Worm (Caenorhabditis elegans) whole organism, late embryonic: ENCODE data around the gene ZK616.8.

Experiments
- C08G9.2 ChIP-seq: sonication (generic microtip); optimal IDR thresholded peaks from 2 replicates; lab custom pipeline; 2016; ENCODE audit warnings: mild to moderate bottlenecking, missing genetic modification characterization, moderate library complexity, missing compliant biosample characterization
- F13H6.1 ChIP-seq: sonication (generic microtip); optimal IDR thresholded peaks from 2 replicates; lab custom pipeline; 2016; ENCODE audit warnings: missing genetic modification characterization, missing compliant biosample characterization
- T23F11.4 ChIP-seq: fragments of 200-800 bp; sonication (Bioruptor generic); optimal IDR thresholded peaks from 2 replicates; lab custom pipeline; 2018; ENCODE audit warnings: mild to moderate bottlenecking, missing genetic modification characterization, missing compliant biosample characterization
- ahr-1 ChIP-seq: sonication (generic microtip); optimal IDR thresholded peaks from 2 replicates; lab custom pipeline; 2016; ENCODE audit warnings: missing genetic modification characterization, missing compliant biosample characterization
- ama-1 ChIP-seq: fragments of 150-350 bp; optimal IDR thresholded peaks from 2 replicates; lab custom pipeline; 2014
- ceh-14 ChIP-seq: sonication (generic microtip); optimal IDR thresholded peaks from 2 replicates; lab custom pipeline; 2016; ENCODE audit warnings: missing genotype, missing genetic modification characterization, missing compliant biosample characterization
- ceh-2 ChIP-seq: sonication (generic microtip); optimal IDR thresholded peaks from 2 replicates; lab custom pipeline; 2016; ENCODE audit warnings: missing genotype, missing genetic modification characterization, missing compliant biosample characterization
- ceh-24 ChIP-seq: sonication (generic microtip); optimal IDR thresholded peaks from 2 replicates; lab custom pipeline; 2016; ENCODE audit warnings: mild to moderate bottlenecking, missing genetic modification characterization, missing compliant biosample characterization
- ceh-34 ChIP-seq: sonication (generic microtip); optimal IDR thresholded peaks from 2 replicates; lab custom pipeline; 2016; ENCODE audit warnings: mild to moderate bottlenecking, missing genetic modification characterization, missing compliant biosample characterization
- ceh-45 ChIP-seq: fragments of 200-800 bp; sonication (Bioruptor generic); IDR thresholded peaks from 2 replicates; pipeline ENCODE4 v1.3.6; 2022; ENCODE audit warnings: missing genetic modification reagents, missing genetic modification characterization, missing compliant biosample characterization
- ceh-48 ChIP-seq: sonication (generic microtip); optimal IDR thresholded peaks from 2 replicates; lab custom pipeline; 2016; ENCODE audit warnings: missing genetic modification characterization, inconsistent platforms, missing compliant biosample characterization
- che-1 ChIP-seq: sonication (generic microtip); optimal IDR thresholded peaks from 2 replicates; lab custom pipeline; 2016; ENCODE audit warnings: mild to moderate bottlenecking, missing genetic modification characterization, missing compliant biosample characterization
- dmd-4 ChIP-seq: sonication (generic microtip); optimal IDR thresholded peaks from 2 replicates; lab custom pipeline; 2016; ENCODE audit warnings: borderline replicate concordance, missing genetic modification characterization, missing compliant biosample characterization
- elt-2 ChIP-seq: sonication (generic microtip); optimal IDR thresholded peaks from 2 replicates; lab custom pipeline; 2016; ENCODE audit warnings: missing genetic modification reagents, missing genetic modification characterization, missing compliant biosample characterization
- elt-4 ChIP-seq: sonication (generic microtip); optimal IDR thresholded peaks from 2 replicates; lab custom pipeline; 2016; ENCODE audit warnings: missing genetic modification characterization, missing compliant biosample characterization
- fkh-6 ChIP-seq: sonication (generic microtip); optimal IDR thresholded peaks from 2 replicates; lab custom pipeline; 2016; ENCODE audit warnings: missing genetic modification characterization, missing compliant biosample characterization
- gmeb-2 ChIP-seq: sonication (generic microtip); optimal IDR thresholded peaks from 2 replicates; lab custom pipeline; 2016; ENCODE audit warnings: missing genetic modification characterization, inconsistent platforms, missing compliant biosample characterization
- hlh-30 ChIP-seq: sonication (generic microtip); optimal IDR thresholded peaks from 2 replicates; lab custom pipeline; 2017; ENCODE audit warnings: antibody characterized with exemption, missing genetic modification characterization, missing compliant biosample characterization; ENCODE audit not compliant: insufficient read depth
- lim-6 ChIP-seq: sonication (generic microtip); optimal IDR thresholded peaks from 2 replicates; lab custom pipeline; 2016; ENCODE audit warnings: missing genetic modification characterization, missing compliant biosample characterization
- madf-2 ChIP-seq: sonication (generic microtip); optimal IDR thresholded peaks from 2 replicates; lab custom pipeline; 2017; ENCODE audit warnings: missing genetic modification characterization, missing compliant biosample characterization
- mec-3 ChIP-seq: sonication (generic microtip); optimal IDR thresholded peaks from 2 replicates; lab custom pipeline; 2016; ENCODE audit warnings: borderline replicate concordance, missing genetic modification characterization, missing compliant biosample characterization
- nfya-1 ChIP-seq: sonication (generic microtip); optimal IDR thresholded peaks from 2 replicates; lab custom pipeline; 2017; ENCODE audit warnings: missing genetic modification characterization, mild to moderate bottlenecking, missing compliant biosample characterization, antibody characterized with exemption, moderate library complexity
- nhr-232 ChIP-seq: sonication (generic microtip); optimal IDR thresholded peaks from 2 replicates; lab custom pipeline; 2016; ENCODE audit warnings: missing genetic modification characterization, missing compliant biosample characterization
- odd-2 ChIP-seq: sonication (generic microtip); optimal IDR thresholded peaks from 2 replicates; lab custom pipeline; 2017; ENCODE audit warnings: antibody characterized with exemption, mild to moderate bottlenecking, missing genetic modification characterization, missing compliant biosample characterization
- pqm-1 ChIP-seq: sonication (generic microtip); optimal IDR thresholded peaks from 2 replicates; lab custom pipeline; 2016; ENCODE audit warnings: missing genetic modification characterization, missing compliant biosample characterization
- pros-1 ChIP-seq: fragments of 150-350 bp; optimal IDR thresholded peaks from 2 replicates; lab custom pipeline; 2014; ENCODE audit warnings: missing biosample characterization, missing genetic modification reagents, missing genetic modification characterization
- ref-2 ChIP-seq: sonication (generic microtip); optimal IDR thresholded peaks from 2 replicates; lab custom pipeline; 2016; ENCODE audit warnings: missing genetic modification characterization, missing compliant biosample characterization
- rnt-1 ChIP-seq: sonication (generic microtip); optimal IDR thresholded peaks from 2 replicates; lab custom pipeline; 2016; ENCODE audit warnings: missing genetic modification characterization, missing compliant biosample characterization
- sdc-2 ChIP-seq: sonication (generic microtip); optimal IDR thresholded peaks from 2 replicates; lab custom pipeline; 2016; ENCODE audit warnings: missing genotype, missing genetic modification characterization, missing compliant biosample characterization
- sox-4 ChIP-seq: sonication (generic microtip); optimal IDR thresholded peaks from 2 replicates; lab custom pipeline; 2017; ENCODE audit warnings: mild to moderate bottlenecking, missing genetic modification characterization, inconsistent platforms, missing compliant biosample characterization
- unc-3 ChIP-seq, 2 experiments: fragments of 200-800 bp in 1 of 2; sonication (Bioruptor generic) in 1 of 2; sonication (generic microtip) in 1 of 2; conservative IDR thresholded peaks in 1 of 2; optimal IDR thresholded peaks in 1 of 2; 2 replicates each; pipeline versions ENCODE4 v1.3.6 to Lab custom; 2016 to 2022; ENCODE audit warnings: missing compliant biosample characterization in 2 of 2, missing genetic modification characterization in 2 of 2, missing genetic modification reagents in 1 of 2
- unc-42 ChIP-seq: sonication (generic microtip); optimal IDR thresholded peaks from 2 replicates; lab custom pipeline; 2016; ENCODE audit warnings: missing genotype, missing genetic modification characterization, missing compliant biosample characterization
- unc-55 ChIP-seq: sonication (generic microtip); optimal IDR thresholded peaks from 2 replicates; lab custom pipeline; 2017; ENCODE audit warnings: missing biosample characterization, missing genetic modification reagents, missing genetic modification characterization
- zip-5 ChIP-seq: sonication (generic microtip); optimal IDR thresholded peaks from 2 replicates; lab custom pipeline; 2016; ENCODE audit warnings: missing genetic modification characterization, missing compliant biosample characterization

ZK616.8 gene

DNA sequence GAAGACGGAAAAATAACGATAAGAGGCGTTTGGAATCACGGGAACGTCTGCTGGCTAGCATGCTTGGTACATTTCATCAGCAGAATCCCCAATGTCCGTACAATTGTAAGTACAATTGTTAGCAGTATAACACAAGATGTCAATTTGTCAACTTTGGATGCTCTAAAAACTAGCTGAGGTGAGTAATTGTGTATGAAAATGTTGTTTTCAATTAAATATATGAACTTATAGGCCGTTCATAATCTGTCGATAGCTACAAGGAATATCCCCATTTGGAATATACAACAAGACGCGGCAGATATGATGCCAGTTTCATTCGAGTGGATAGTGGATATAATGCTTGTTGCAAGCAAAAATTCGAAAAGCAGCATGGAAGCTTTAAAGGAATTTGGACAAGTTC is 27.0 kb downstream of the ZK616.8 start, which contains the start of gene F41H10.12:
TSS of gene F41H10.12 (plus strand) at position 301 of the 400 bp plus-strand sequence.
- TF ChIP-seq ahr-1 (no peak), zip-5 (tag; lab: Kevin White, UChicago) (no peak), sox-4 (tag; lab: Kevin White, UChicago) (no peak), gmeb-2 (tag; lab: Kevin White, UChicago) (no peak), dmd-4 (tag; lab: Kevin White, UChicago) (no peak), ceh-34 (tag; lab: Kevin White, UChicago) (no peak), unc-55 (GFP tag; lab: Kevin White, UChicago) (no peak), ceh-14 (tag; lab: Kevin White, UChicago) (no peak), odd-2 (tag; lab: Kevin White, UChicago) (no peak), elt-4 (tag; lab: Kevin White, UChicago) (no peak), F13H6.1 (tag; lab: Kevin White, UChicago) (no peak), ceh-48 (no peak), pqm-1 (tag; lab: Kevin White, UChicago) (no peak), rnt-1 (tag; lab: Kevin White, UChicago) (no peak), C08G9.2 (no peak), nfya-1 (tag; lab: Kevin White, UChicago) (no peak), unc-3 (GFP tag; conservative IDR thresholded peaks at IDR 0.05; lab: Robert Waterston, UW) (no peak), unc-3 (tag; optimal IDR thresholded peaks at IDR 0.05; lab: Kevin White, UChicago) (no peak), ceh-45 (GFP tag; lab: Robert Waterston, UW) (no peak)

- TF ChIP-seq ama-1 (lab: Kevin White, UChicago) (no peak), ref-2 (tag; lab: Kevin White, UChicago) (no peak), sdc-2 (tag; lab: Kevin White, UChicago) (no peak), pros-1 (no peak), dmd-4 (tag; lab: Kevin White, UChicago) (no peak), elt-4 (tag; lab: Kevin White, UChicago) (no peak), mec-3 (no peak), ceh-48 (no peak)
Observed at ce11 chrIV:5382609-5383008, 29.4 kb downstream of the ZK616.8 start, which contains the start of gene F41H10.1. Gene F41H10.1, plus strand, starts transcription at chrIV:5382909.

- TF ChIP-seq dmd-4 (tag; lab: Kevin White, UChicago) (no peak), unc-42 (no peak), che-1 (tag; lab: Kevin White, UChicago) (no peak), rnt-1 (tag; lab: Kevin White, UChicago) (no peak), unc-55 (GFP tag; lab: Kevin White, UChicago) (no peak), madf-2 (tag; lab: Kevin White, UChicago) (no peak), lim-6 (no peak), T23F11.4 (GFP tag; lab: Kevin White, UChicago) (no peak), zip-5 (tag; lab: Kevin White, UChicago) (no peak), F13H6.1 (tag; lab: Kevin White, UChicago) (no peak), ceh-2 (tag; lab: Kevin White, UChicago) (no peak), odd-2 (tag; lab: Kevin White, UChicago) (no peak), nfya-1 (tag; lab: Kevin White, UChicago) (no peak), fkh-6 (tag; lab: Kevin White, UChicago) (no peak), hlh-30 (tag; lab: Kevin White, UChicago) (no peak)
Observed at ce11 chrIV:5381334-5381733, 30.7 kb downstream of the ZK616.8 start, which contains the start of gene F41H10.2. Gene F41H10.2, plus strand, starts transcription at chrIV:5381634.

DNA sequence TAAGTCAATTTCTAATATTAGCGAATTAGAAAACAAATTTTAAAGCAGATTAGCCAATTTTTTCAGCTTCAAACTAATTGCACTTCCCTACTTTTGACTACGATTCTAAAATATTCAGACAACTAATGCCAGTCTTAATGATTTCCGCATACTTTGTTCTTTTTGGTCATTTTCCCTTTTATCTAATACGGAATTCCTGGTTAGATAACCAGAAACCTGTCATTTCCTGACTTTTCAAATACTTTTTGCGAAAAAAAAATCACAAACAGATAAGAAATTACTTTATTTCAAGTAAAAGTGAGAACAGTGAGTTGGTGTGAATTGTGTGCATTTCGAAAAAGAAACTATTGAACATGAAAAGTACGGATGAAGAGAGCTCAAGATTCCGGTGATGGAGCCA is 31.9 kb downstream of the ZK616.8 start:
- TF ChIP-seq ceh-24 (tag; lab: Kevin White, UChicago) (no peak), mec-3 (no peak), nhr-232 (tag; lab: Kevin White, UChicago) (no peak)

DNA sequence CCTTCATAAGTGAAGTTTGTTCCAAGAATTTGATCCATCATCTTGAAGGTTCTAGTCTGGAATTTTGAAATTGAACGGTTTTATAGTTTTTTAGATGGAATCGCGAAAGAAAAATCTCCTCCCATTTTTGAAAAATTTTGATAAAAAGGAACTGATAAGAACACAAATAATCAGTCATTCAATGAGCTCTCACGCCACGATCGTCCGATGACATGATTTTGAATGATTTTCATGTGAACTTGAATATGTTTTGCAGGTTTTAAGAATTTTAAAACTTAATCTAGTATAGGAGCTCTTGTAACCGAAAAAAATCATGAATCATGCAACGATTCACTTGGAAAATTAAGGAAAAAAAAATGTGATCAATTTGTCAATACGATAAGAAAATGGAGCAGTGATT is 34.9 kb downstream of the ZK616.8 start, which contains the start of gene elo-5:
TSS of gene elo-5 (minus strand) at position 56 of the 400 bp plus-strand sequence.
- no peak for TF ChIP-seq F13H6.1 (tag; lab: Kevin White, UChicago)
- TF ChIP-seq elt-2, result peak; percentile 39
- TF ChIP-seq ceh-14 (tag; lab: Kevin White, UChicago), result no peak
